Worm (Caenorhabditis elegans) whole organism, mixed stage, embryonic: ENCODE results near the gene dao-2.

Experiments
- ces-1 ChIP-seq: fragments of 150-350 bp; optimal IDR thresholded peaks from 2 replicates; lab custom pipeline; 2014; ENCODE audit warnings: missing biosample characterization, missing genetic modification reagents, missing genetic modification characterization
- cnd-1 ChIP-seq: fragments of 200-800 bp; sonication (Bioruptor generic); optimal IDR thresholded peaks from 2 replicates; lab custom pipeline; 2018; ENCODE audit warnings: mild to moderate bottlenecking, missing genetic modification characterization, missing compliant biosample characterization
- nhr-76 ChIP-seq: sonication (generic microtip); optimal IDR thresholded peaks from 2 replicates; lab custom pipeline; 2017; ENCODE audit warnings: missing biosample characterization, missing genetic modification characterization
- snpc-4 ChIP-seq: fragments of 150-350 bp; optimal IDR thresholded peaks from 2 replicates; lab custom pipeline; 2014; ENCODE audit warnings: missing biosample characterization, missing genetic modification characterization
- ztf-11 ChIP-seq: fragments of 150-350 bp; optimal IDR thresholded peaks from 2 replicates; lab custom pipeline; 2014; ENCODE audit warnings: missing biosample characterization, missing genetic modification characterization

DNA sequence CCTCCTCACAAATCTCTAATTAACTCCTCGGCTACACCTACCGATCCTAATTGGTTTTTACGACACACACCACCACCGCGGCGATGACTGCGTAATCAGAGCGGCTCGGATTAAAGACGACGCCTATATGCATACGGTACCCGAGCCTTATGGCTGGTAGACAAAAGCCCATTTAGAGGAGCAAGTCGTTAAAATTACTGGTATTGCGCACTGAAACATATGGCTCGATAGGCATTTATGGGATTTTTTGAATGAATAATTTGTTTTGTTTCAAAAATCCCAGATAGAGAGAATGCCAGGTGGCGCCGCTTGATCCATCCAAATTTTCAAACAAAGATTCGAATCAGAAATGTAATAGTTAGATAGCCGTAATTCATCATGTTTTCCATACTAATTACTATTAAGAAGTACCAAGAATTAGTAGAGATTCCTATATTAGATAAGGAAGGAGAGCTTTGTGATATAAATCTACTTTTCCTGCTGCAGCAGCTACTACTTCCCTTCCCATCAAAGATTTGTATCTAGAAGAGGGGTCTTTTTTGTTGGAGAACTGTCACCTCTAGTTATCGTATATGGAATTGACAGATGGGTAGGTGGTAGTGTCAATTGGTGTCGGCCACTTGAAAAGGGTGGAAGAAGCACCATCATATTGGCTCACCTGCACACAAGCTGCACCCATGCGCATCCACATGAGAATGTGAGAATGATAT is 20.6 kb downstream of the dao-2 start:
- no peak for TF ChIP-seq nhr-76 (tag; lab: Kevin White, UChicago)
- no peak for TF ChIP-seq ztf-11 (tag; lab: Kevin White, UChicago)
- TF ChIP-seq snpc-4: no peak
- no peak for TF ChIP-seq ces-1
- no peak for TF ChIP-seq cnd-1 (tag; lab: Kevin White, UChicago)
